Worm (Caenorhabditis elegans): Measurements from ENCODE around the gene spl-1.

Gene spl-1

ce11 chrIV:388073-388472 lies 5.1 kb upstream of the spl-1 start, which contains the start of gene ssna-1:
ssna-1 (plus strand) TSS chrIV:388084.
- TF ChIP-seq fos-1 (tag; optimal IDR thresholded peaks at IDR 0.05) (no peak), Y116A8C.19 (tag; optimal IDR thresholded peaks at IDR 0.05; ENCODE audit: borderline replicate concordance) (no peak), C04F5.9 (tag; optimal IDR thresholded peaks at IDR 0.05) (no peak), efl-1 (optimal IDR thresholded peaks at IDR 0.05) (no peak), efl-1 (GFP tag; optimal IDR thresholded peaks at IDR 0.05 in 1 of 2) (peak in 1 of 2 experiments; percentile 30), ceh-88 (GFP tag; IDR thresholded peaks at IDR 0.05) (no peak), lsy-2 (tag; optimal IDR thresholded peaks at IDR 0.05) (peak in 1 of 2 experiments; percentile 26), dpl-1 (GFP tag; optimal IDR thresholded peaks at IDR 0.05) (no peak)

- TF ChIP-seq efl-1 (optimal IDR thresholded peaks at IDR 0.05) (no peak), efl-1 (GFP tag; optimal IDR thresholded peaks at IDR 0.05 in 1 of 2) (peak in 1 of 2 experiments; percentile 10), ztf-11 (tag; optimal IDR thresholded peaks at IDR 0.05) (no peak), nhr-237 (tag; optimal IDR thresholded peaks at IDR 0.05) (no peak)
Measured at ce11 chrIV:387283-388048, 4.5 kb upstream of the spl-1 start.

ce11 chrIV:386576-386975 lies 3.6 kb upstream of the spl-1 start, which contains the start of gene T07A9.14:
T07A9.14 (plus strand) TSS chrIV:386699.
- no peak for TF ChIP-seq lir-3 (tag; optimal IDR thresholded peaks at IDR 0.05; ENCODE audit: poor library complexity)
- TF ChIP-seq nhr-84 (tag; optimal IDR thresholded peaks at IDR 0.05) = no peak
- TF ChIP-seq efl-1 (optimal IDR thresholded peaks at IDR 0.05) = no peak
- TF ChIP-seq efl-1 (GFP tag; optimal IDR thresholded peaks at IDR 0.05 in 1 of 2) = no peak
- TF ChIP-seq tlp-1 (tag; optimal IDR thresholded peaks at IDR 0.05) = no peak
- no peak for TF ChIP-seq dsc-1 (tag; optimal IDR thresholded peaks at IDR 0.05)
- TF ChIP-seq nhr-28 (tag; optimal IDR thresholded peaks at IDR 0.05) = no peak
- TF ChIP-seq ceh-8 (GFP tag; optimal IDR thresholded peaks at IDR 0.05) = no peak
- no peak for TF ChIP-seq lin-39 (tag; optimal IDR thresholded peaks at IDR 0.05)
- TF ChIP-seq nhr-47 (tag; optimal IDR thresholded peaks at IDR 0.05) = no peak
- no peak for TF ChIP-seq lin-13 (GFP tag; optimal IDR thresholded peaks at IDR 0.05)
- no peak for TF ChIP-seq lsy-2 (tag; optimal IDR thresholded peaks at IDR 0.05)
- no peak for TF ChIP-seq sox-4 (tag; optimal IDR thresholded peaks at IDR 0.05)
- no peak for TF ChIP-seq alr-1 (tag; optimal IDR thresholded peaks at IDR 0.05; ENCODE audit: borderline replicate concordance)
- TF ChIP-seq unc-98 (GFP tag; IDR thresholded peaks at IDR 0.05) = no peak
- no peak for TF ChIP-seq ceh-90 (tag; optimal IDR thresholded peaks at IDR 0.05)
- TF ChIP-seq nhr-90 (tag; optimal IDR thresholded peaks at IDR 0.05; ENCODE audit: poor library complexity) = no peak
- TF ChIP-seq hlh-4 (tag; optimal IDR thresholded peaks at IDR 0.05) = no peak

ce11 chrIV:385150-385937 lies 2.4 kb upstream of the spl-1 start, which contains the start of gene rps-24:
rps-24 (plus strand) TSS chrIV:385887.
- TF ChIP-seq unc-130 (tag; optimal IDR thresholded peaks at IDR 0.05) (peak; percentile 85), fkh-10 (GFP tag; optimal IDR thresholded peaks at IDR 0.05) (peak; percentile 78), ama-1 (optimal IDR thresholded peaks at IDR 0.05) (peak; percentile 41), sup-37 (GFP tag; optimal IDR thresholded peaks at IDR 0.05) (peak; percentile 7), fkh-8 (tag; optimal IDR thresholded peaks at IDR 0.05) (peak; percentile 97), fos-1 (tag; optimal IDR thresholded peaks at IDR 0.05) (peak; percentile 80), skn-1 (tag; optimal IDR thresholded peaks at IDR 0.05) (peak; percentile 59), nhr-90 (tag; optimal IDR thresholded peaks at IDR 0.05; ENCODE audit: poor library complexity) (peak; percentile 96), dsc-1 (tag; optimal IDR thresholded peaks at IDR 0.05) (peak; percentile 85), irx-1 (tag; optimal IDR thresholded peaks at IDR 0.05) (peak; percentile 80), jun-1 (tag; optimal IDR thresholded peaks at IDR 0.05) (peak; percentile 86), zip-4 (GFP tag; optimal IDR thresholded peaks at IDR 0.05) (peak; percentile 12), nhr-20 (tag; optimal IDR thresholded peaks at IDR 0.05) (peak; percentile 91), pax-3 (tag; optimal IDR thresholded peaks at IDR 0.05) (peak; percentile 90), mep-1 (tag; optimal IDR thresholded peaks at IDR 0.05) (peak; percentile 89), sox-4 (tag; optimal IDR thresholded peaks at IDR 0.05) (peak; percentile 88), ceh-88 (GFP tag; IDR thresholded peaks at IDR 0.05) (peak; percentile 96), mef-2 (tag; optimal IDR thresholded peaks at IDR 0.05) (peak; percentile 5), rnt-1 (tag; optimal IDR thresholded peaks at IDR 0.05) (peak; percentile 97), lin-39 (tag; optimal IDR thresholded peaks at IDR 0.05) (peak; percentile 43), swsn-7 (tag; optimal IDR thresholded peaks at IDR 0.05) (peak; percentile 93), C16A3.4 (tag; optimal IDR thresholded peaks at IDR 0.05) (peak; percentile 92), lsy-2 (tag; optimal IDR thresholded peaks at IDR 0.05) (peak; percentile 93 to 96), snu-23 (GFP tag; optimal IDR thresholded peaks at IDR 0.05) (peak; percentile 96), egl-13 (tag; optimal IDR thresholded peaks at IDR 0.05) (peak; percentile 76), nhr-85 (tag) (peak; percentile 95)

All from whole organism, L1 larva.